Worm (Caenorhabditis elegans): Measurements from ENCODE around the gene rps-9.

ce11 chrII:11128989-11129388 is 2.8 kb upstream of the rps-9 start, which contains the start of gene F40F8.3:
- TF ChIP-seq nhr-11 (tag; optimal IDR thresholded peaks at IDR 0.05), result no peak
- no peak for TF ChIP-seq ama-1 (optimal IDR thresholded peaks at IDR 0.05)
- no peak for TF ChIP-seq aly-2 (tag; optimal IDR thresholded peaks at IDR 0.05)
- TF ChIP-seq elt-3 (tag; optimal IDR thresholded peaks at IDR 0.05), result no peak
- TF ChIP-seq lsy-2 (tag; optimal IDR thresholded peaks at IDR 0.05), result no peak
- TF ChIP-seq hlh-17 (GFP tag; optimal IDR thresholded peaks at IDR 0.05; ENCODE audit: borderline replicate concordance), result no peak
- TF ChIP-seq pag-3 (tag; optimal IDR thresholded peaks at IDR 0.05; ENCODE audit: borderline replicate concordance, insufficient read depth), result no peak
- no peak for TF ChIP-seq aha-1 (tag; optimal IDR thresholded peaks at IDR 0.05)
- TF ChIP-seq snpc-4 (tag; optimal IDR thresholded peaks at IDR 0.05), result no peak
- TF ChIP-seq lin-35 (GFP tag; optimal IDR thresholded peaks at IDR 0.05), result no peak
- TF ChIP-seq sptf-1 (tag; optimal IDR thresholded peaks at IDR 0.05), result no peak
- no peak for TF ChIP-seq ceh-82 (tag; optimal IDR thresholded peaks at IDR 0.05)
- TF ChIP-seq nhr-28 (tag; optimal IDR thresholded peaks at IDR 0.05), result no peak
- TF ChIP-seq efl-1 (optimal IDR thresholded peaks at IDR 0.05), result no peak
- no peak for TF ChIP-seq efl-1 (GFP tag; optimal IDR thresholded peaks at IDR 0.05 in 1 of 2)

Data from whole organism, L1 larva.